Fruit fly (Drosophila melanogaster) Kc167 (cell line): ENCODE data around the gene ida.

ENCODE experiments used
- Myc ChIP-seq: fragments of >200 bp; optimal IDR thresholded peaks from 2 replicates; lab custom pipeline; 2017; ENCODE audit warnings: missing external identifiers
- Sin3A ChIP-seq: fragments of >200 bp; optimal IDR thresholded peaks from 2 replicates; lab custom pipeline; 2018; ENCODE audit warnings: missing external identifiers
- h ChIP-seq: fragments of >200 bp; optimal IDR thresholded peaks from 3 replicates; lab custom pipeline; 2018; ENCODE audit warnings: missing external identifiers
- insv ChIP-seq: fragments of >200 bp; optimal IDR thresholded peaks from 3 replicates; lab custom pipeline; 2018; ENCODE audit warnings: missing external identifiers
- psq ChIP-seq: fragments of >200 bp; optimal IDR thresholded peaks from 2 replicates; lab custom pipeline; 2017; ENCODE audit warnings: missing external identifiers
- ttk ChIP-seq: sonication (Bioruptor generic); optimal IDR thresholded peaks from 2 replicates; lab custom pipeline; 2017; ENCODE audit warnings: missing external identifiers

The ida gene

DNA sequence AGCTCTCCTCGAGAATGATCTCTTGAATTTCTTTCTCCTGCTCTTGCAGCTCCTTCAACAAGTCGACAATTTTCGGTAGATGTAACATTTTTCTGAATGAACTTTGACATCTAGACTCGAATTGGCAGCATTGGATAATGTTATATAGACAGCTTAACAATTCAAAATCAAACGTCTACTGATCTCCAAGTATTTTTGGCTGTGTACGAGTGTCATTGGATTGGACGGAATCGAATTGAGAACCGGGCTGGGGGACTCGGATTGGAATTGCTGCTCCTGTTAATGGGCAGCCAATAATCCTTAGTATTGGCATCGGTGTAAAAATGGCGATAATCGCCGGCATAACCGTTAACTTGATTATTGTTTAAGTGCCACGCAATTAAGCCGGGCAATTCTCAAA, 44.1 kb downstream of the ida start, which contains the start of gene CG14983:
Gene CG14983 (minus strand): TSS at position 101 of the 400 bp plus-strand sequence.
- TF ChIP-seq Sin3A: no peak

DNA sequence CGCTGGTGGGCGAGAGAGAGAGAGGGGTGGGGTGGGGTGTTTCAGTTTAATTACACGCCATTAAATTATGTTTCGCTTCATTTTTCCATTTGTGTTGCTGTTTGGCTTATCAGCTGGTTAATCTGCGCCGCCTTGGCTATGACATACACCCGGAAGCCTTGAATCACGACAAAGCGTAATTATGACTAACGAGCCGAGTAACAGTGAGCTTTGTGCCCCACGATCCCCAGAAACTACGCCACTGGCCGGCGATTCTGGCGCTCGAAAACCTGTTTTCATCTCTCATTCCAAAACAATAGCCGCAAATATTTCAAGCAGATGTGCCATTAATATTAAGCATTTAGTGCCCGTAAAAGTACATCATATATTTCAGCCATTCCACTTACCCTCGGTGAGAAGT, 46.7 kb downstream of the ida start:
- TF ChIP-seq Myc (lab: Kevin White, UChicago) (no peak), psq (lab: Kevin White, UChicago) (no peak), ttk (lab: Kevin White, UChicago) (no peak), insv (no peak), h (no peak), Sin3A (no peak)

DNA sequence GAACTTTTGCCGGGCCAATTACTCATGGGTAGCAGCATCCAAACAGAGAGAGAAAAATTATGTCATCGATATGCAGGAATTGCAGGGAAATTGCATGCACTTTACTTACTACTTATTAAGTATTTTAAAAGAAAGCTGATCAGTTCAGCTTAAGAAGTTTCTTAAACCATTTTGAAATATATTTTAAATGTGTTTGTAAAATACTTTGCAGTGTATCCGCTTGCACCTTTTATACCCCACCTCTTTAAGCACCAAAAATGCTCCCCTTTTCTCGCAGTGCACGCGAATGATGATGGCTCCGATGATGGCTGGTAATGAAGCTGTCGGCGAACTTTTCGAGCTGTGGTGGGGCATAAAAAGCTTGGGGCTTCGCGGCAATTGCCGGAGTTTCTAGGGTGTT, 47.3 kb downstream of the ida start, which contains the start of gene CG14984:
Gene CG14984 (minus strand): TSS at position 83 of the 400 bp plus-strand sequence.
- TF ChIP-seq Sin3A (no peak), Myc (lab: Kevin White, UChicago) (no peak), ttk (lab: Kevin White, UChicago) (no peak), h (no peak), insv (no peak), psq (lab: Kevin White, UChicago) (no peak)
